Fruit fly (Drosophila melanogaster): ENCODE measurements around the gene CG14515.

DNA sequence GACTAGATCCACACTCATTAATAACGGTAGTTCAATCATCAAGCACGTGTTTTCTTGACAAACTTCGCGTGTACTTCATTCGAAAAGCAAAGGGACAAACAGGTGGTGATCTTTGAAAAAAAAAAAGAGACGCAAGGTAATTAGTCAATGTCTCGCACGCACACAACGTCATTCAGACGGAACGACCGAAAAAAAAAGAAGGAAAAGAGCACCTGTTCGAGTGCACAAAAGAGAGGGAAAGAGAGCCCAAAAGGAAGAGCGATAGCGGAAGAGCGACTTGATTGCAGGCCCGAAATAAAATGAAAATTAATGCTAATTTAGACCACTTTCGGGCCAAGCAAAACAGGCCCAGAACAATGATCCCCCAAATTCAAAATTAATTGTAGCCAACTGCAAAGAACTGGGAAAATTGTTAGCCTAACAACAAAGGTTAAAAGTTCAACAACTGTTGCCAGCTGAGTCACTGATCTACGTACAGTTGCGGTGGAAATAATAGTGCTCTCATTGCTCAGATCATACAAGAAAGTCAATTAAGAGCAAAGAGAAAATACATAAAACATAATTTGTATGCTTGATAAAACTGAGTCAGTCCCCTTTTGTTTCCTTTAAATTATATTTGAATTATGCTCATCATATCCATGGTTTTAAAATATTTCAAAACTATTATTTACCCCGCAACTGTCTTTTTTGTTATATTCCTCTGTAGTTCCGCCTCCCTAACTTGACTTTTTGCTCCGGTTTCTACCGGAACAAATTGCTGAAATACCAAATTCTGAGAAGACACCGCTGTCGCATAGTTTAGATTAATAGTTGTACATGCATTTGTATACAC, 18.5 kb downstream of the CG14515 start:
- TF ChIP-seq CG5204 (GFP tag; optimal IDR thresholded peaks at IDR 0.05) (no peak), toe (GFP tag; optimal IDR thresholded peaks at IDR 0.05) (no peak), kay (GFP tag; ENCODE audit: borderline replicate concordance) (no peak), CG14711 (tag; optimal IDR thresholded peaks at IDR 0.05) (no peak), CG7045 (GFP tag; optimal IDR thresholded peaks at IDR 0.05) (no peak), CG33017 (tag; optimal IDR thresholded peaks at IDR 0.05) (peak; percentile 27), CG7101 (tag; optimal IDR thresholded peaks at IDR 0.05) (no peak), CG1620 (GFP tag; optimal IDR thresholded peaks at IDR 0.05) (no peak)

Measured in whole organism, adult.